Fruit fly (Drosophila melanogaster) whole organism, pupa: ENCODE data around the gene CG11562.

Experiments
- CG10348 ChIP-seq: fragments of 200-800 bp; sonication (Bioruptor generic); IDR thresholded peaks from 2 replicates; pipeline ENCODE4 v1.3.6; 2022; ENCODE audit warnings: missing biosample characterization, missing genetic modification characterization
- CG12605 ChIP-seq: fragments of 200-800 bp; sonication (Bioruptor generic); IDR thresholded peaks from 2 replicates; pipeline ENCODE4 v1.3.6; 2022; ENCODE audit warnings: missing biosample characterization, missing genetic modification characterization
- CG8159 ChIP-seq: fragments of 200-800 bp; sonication (Bioruptor generic); optimal IDR thresholded peaks from 3 replicates; lab custom pipeline; 2018; ENCODE audit warnings: missing biosample characterization, mild to moderate bottlenecking, missing genetic modification characterization, moderate library complexity
- CG8301 ChIP-seq: fragments of 200-800 bp; sonication (Bioruptor generic); optimal IDR thresholded peaks from 2 replicates; lab custom pipeline; 2018; ENCODE audit warnings: missing biosample characterization, mild to moderate bottlenecking, missing genetic modification characterization

DNA sequence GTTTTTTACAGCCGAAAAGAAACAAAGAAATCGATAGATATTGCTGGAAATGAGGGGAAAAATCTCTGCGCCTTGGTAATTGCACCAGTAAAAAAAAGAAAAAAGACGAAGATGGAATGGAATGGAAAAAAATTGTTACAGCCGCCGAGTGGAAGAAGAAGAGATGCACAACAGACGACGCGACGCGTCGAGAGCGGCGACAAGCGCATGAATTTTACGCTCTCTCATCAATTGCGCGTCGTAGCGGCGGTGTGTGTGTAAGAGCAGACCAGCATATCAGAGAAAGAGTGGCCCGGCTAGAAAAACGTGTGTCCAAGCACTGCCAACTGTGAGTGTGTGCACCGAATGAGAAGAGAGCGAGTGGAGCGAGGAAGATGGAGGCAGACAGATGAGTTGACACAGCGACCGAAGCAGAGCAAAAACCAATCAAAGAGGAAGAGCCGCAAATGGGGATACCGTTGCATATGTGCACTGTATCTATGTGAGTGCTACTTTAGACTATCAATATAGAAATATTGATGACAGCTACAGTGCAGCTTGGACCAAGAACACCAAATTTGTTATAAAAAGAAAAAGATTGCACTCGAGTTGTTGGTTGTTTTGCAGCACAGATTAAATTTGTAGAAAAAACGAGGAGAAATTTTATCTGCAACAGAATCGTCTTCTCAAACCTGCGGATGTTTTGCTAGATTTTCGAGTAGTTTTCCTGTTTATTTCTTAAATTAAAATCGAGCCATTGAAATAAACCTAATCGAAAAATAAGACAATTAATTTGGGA, 43.0 kb upstream of the CG11562 start:
- TF ChIP-seq CG10348 (no peak), CG8301 (tag; lab: Kevin White, UChicago) (peak; percentile 75), CG8159 (tag; lab: Kevin White, UChicago) (peak; percentile 31), CG12605 (peak; percentile 32)
